Fruit fly (Drosophila melanogaster): ENCODE measurements around the gene CG31954.

CG31954 gene

dm6 chr2L:3477057-3477755 is 32.7 kb downstream of the CG31954 start (continued):
- TF ChIP-seq Gug (GFP tag; IDR thresholded peaks at IDR 0.05) (no peak; the same call in 3 of the 4 replicates), Side (GFP tag; optimal IDR thresholded peaks at IDR 0.05) (no peak), TFAM (GFP tag; optimal IDR thresholded peaks at IDR 0.05) (no peak), ttk (GFP tag; IDR thresholded peaks at IDR 0.05) (no peak), Oli (tag; optimal IDR thresholded peaks at IDR 0.05) (peak; percentile 50), row (GFP tag; IDR thresholded peaks at IDR 0.05) (peak; percentile 76), CG4854 (GFP tag; optimal IDR thresholded peaks at IDR 0.05) (peak; percentile 29), sr (GFP tag; IDR thresholded peaks at IDR 0.05) (peak; percentile 95), knrl (GFP tag; IDR thresholded peaks at IDR 0.05; ENCODE audit: partially characterized antibody) (no peak), Sry-β (GFP tag; optimal IDR thresholded peaks at IDR 0.05) (no peak), Med (GFP tag) (peak; percentile 72), Ptx1 (GFP tag; IDR thresholded peaks at IDR 0.05) (peak; percentile 45), chinmo (GFP tag; IDR thresholded peaks at IDR 0.05; ENCODE audit: partially characterized antibody) (peak; percentile 53; the same call in 1 of the 4 replicates), inv (GFP tag; IDR thresholded peaks at IDR 0.05; ENCODE audit: partially characterized antibody) (no peak), GATAe (GFP tag; conservative IDR thresholded peaks at IDR 0.05) (no peak), tup (GFP tag; optimal IDR thresholded peaks at IDR 0.05) (no peak), bcd (GFP tag; optimal IDR thresholded peaks at IDR 0.05) (peak; percentile 42), CG33213 (GFP tag; optimal IDR thresholded peaks at IDR 0.05) (no peak), Dad (GFP tag; optimal IDR thresholded peaks at IDR 0.05) (no peak), CG6254 (GFP tag; optimal IDR thresholded peaks at IDR 0.05) (no peak), CG17385 (GFP tag; optimal IDR thresholded peaks at IDR 0.05) (peak; percentile 39), emc (GFP tag; optimal IDR thresholded peaks at IDR 0.05) (no peak), Ssrp (tag; optimal IDR thresholded peaks at IDR 0.05) (peak; percentile 33), CG12391 (tag; optimal IDR thresholded peaks at IDR 0.05) (peak; percentile 21), sc (optimal IDR thresholded peaks at IDR 0.05) (no peak), sc (GFP tag; optimal IDR thresholded peaks at IDR 0.05) (no peak), prd (optimal IDR thresholded peaks at IDR 0.05) (no peak), prd (GFP tag; IDR thresholded peaks at IDR 0.05) (peak; percentile 28; the same call in 1 of the 3 replicates), CG4424 (GFP tag; optimal IDR thresholded peaks at IDR 0.05) (peak; percentile 33), CrebB (tag; optimal IDR thresholded peaks at IDR 0.05) (no peak), exex (tag; optimal IDR thresholded peaks at IDR 0.05) (no peak), CG11398 (GFP tag; optimal IDR thresholded peaks at IDR 0.05) (no peak), Aef1 (GFP tag; IDR thresholded peaks at IDR 0.05) (peak; percentile 40; the same call in 1 of the 3 replicates), grau (tag; optimal IDR thresholded peaks at IDR 0.05) (peak; percentile 56), Mrtf (GFP tag; IDR thresholded peaks at IDR 0.05) (peak; percentile 37; the same call in 1 of the 3 replicates), aop (GFP tag; IDR thresholded peaks at IDR 0.05) (no peak), jigr1 (GFP tag; IDR thresholded peaks at IDR 0.05) (no peak), BEAF-32 (GFP tag; optimal IDR thresholded peaks at IDR 0.05) (peak; percentile 8), CG6272 (GFP tag; IDR thresholded peaks at IDR 0.05) (no peak), CG12744 (GFP tag; optimal IDR thresholded peaks at IDR 0.05) (no peak), CG18476 (GFP tag; optimal IDR thresholded peaks at IDR 0.05) (no peak), CG10959 (GFP tag; IDR thresholded peaks at IDR 0.05) (no peak), CG1602 (GFP tag; optimal IDR thresholded peaks at IDR 0.05) (peak; percentile 1), jumu (GFP tag; optimal IDR thresholded peaks at IDR 0.05) (no peak), CG7357 (GFP tag; IDR thresholded peaks at IDR 0.05) (no peak), sisA (GFP tag; IDR thresholded peaks at IDR 0.05) (peak; percentile 21; the same call in 1 of the 2 replicates), chif (GFP tag; optimal IDR thresholded peaks at IDR 0.05) (peak; percentile 3 to 44), chm (GFP tag; IDR thresholded peaks at IDR 0.05) (no peak), dm (GFP tag; optimal IDR thresholded peaks at IDR 0.05) (no peak), Hmx (GFP tag; optimal IDR thresholded peaks at IDR 0.05) (peak; percentile 23), Awh (GFP tag; IDR thresholded peaks at IDR 0.05) (no peak)
